Fruit fly (Drosophila melanogaster) whole organism, embryonic: ENCODE measurements around the gene MtnC.

Experiments
- Atf6 ChIP-seq: fragments of 200-800 bp; sonication (Bioruptor generic); IDR thresholded peaks from 2 replicates; pipeline ENCODE4 v1.3.6; 2022; ENCODE audit warnings: missing biosample characterization, missing genetic modification characterization
- Bdp1 ChIP-seq: fragments of 200-800 bp; sonication (Bioruptor generic); optimal IDR thresholded peaks from 3 replicates; lab custom pipeline; 2016; ENCODE audit warnings: missing biosample characterization, missing genetic modification characterization
- Bgb ChIP-seq: fragments of 200-800 bp; sonication (Bioruptor generic); IDR thresholded peaks from 2 replicates; pipeline ENCODE4 v1.3.6; 2022; ENCODE audit warnings: missing biosample characterization, missing genetic modification characterization; ENCODE audit not compliant: partially characterized antibody
- CG1024 ChIP-seq: fragments of 200-800 bp; sonication (Bioruptor generic); IDR thresholded peaks from 2 replicates; pipeline ENCODE4 v1.3.6; 2022; ENCODE audit warnings: missing biosample characterization, missing genetic modification characterization
- CG11560 ChIP-seq: fragments of 200-800 bp; sonication (Bioruptor generic); IDR thresholded peaks from 3 replicates; pipeline ENCODE4 v1.3.6; 2022; ENCODE audit warnings: missing biosample characterization, missing genetic modification characterization
- CG12104 ChIP-seq: fragments of 200-800 bp; sonication (Bioruptor generic); optimal IDR thresholded peaks from 3 replicates; lab custom pipeline; 2016; ENCODE audit warnings: missing biosample characterization, missing genetic modification characterization
- CG13296 ChIP-seq: fragments of 200-800 bp; sonication (Bioruptor generic); optimal IDR thresholded peaks from 3 replicates; lab custom pipeline; 2018; ENCODE audit warnings: missing biosample characterization, mild to moderate bottlenecking, missing genetic modification characterization
- CG14710 ChIP-seq: fragments of 200-800 bp; sonication (Bioruptor generic); optimal IDR thresholded peaks from 3 replicates; lab custom pipeline; 2019; ENCODE audit warnings: missing biosample characterization, mild to moderate bottlenecking, missing genetic modification characterization, moderate library complexity
- CG15479 ChIP-seq: fragments of 200-800 bp; sonication (Bioruptor generic); optimal IDR thresholded peaks from 3 replicates; lab custom pipeline; 2019; ENCODE audit warnings: missing biosample characterization, mild to moderate bottlenecking, missing genetic modification characterization, moderate library complexity
- CG18599 ChIP-seq: fragments of 200-800 bp; sonication (Bioruptor generic); optimal IDR thresholded peaks from 3 replicates; lab custom pipeline; 2017; ENCODE audit warnings: missing biosample characterization, missing genetic modification characterization, mild to moderate bottlenecking, moderate library complexity, missing genetic modification reagents
- CG2199 ChIP-seq: fragments of 200-800 bp; sonication (Bioruptor generic); IDR thresholded peaks from 3 replicates; pipeline ENCODE4 v1.3.6; 2022; ENCODE audit warnings: missing biosample characterization, missing genetic modification characterization
- CG2202 ChIP-seq: fragments of 200-800 bp; sonication (Bioruptor generic); optimal IDR thresholded peaks from 2 replicates; lab custom pipeline; 2018; ENCODE audit warnings: missing biosample characterization, mild to moderate bottlenecking, missing genetic modification characterization
- CG30403 ChIP-seq: fragments of 200-800 bp; sonication (Bioruptor generic); optimal IDR thresholded peaks from 3 replicates; lab custom pipeline; 2016; ENCODE audit warnings: missing biosample characterization, missing genetic modification characterization
- CG4707 ChIP-seq: fragments of 200-800 bp; sonication (Bioruptor generic); optimal IDR thresholded peaks from 2 replicates; lab custom pipeline; 2018; ENCODE audit warnings: missing biosample characterization, mild to moderate bottlenecking, missing genetic modification characterization, moderate library complexity
- CG5180 ChIP-seq: fragments of 200-800 bp; sonication (Bioruptor generic); optimal IDR thresholded peaks from 3 replicates; lab custom pipeline; 2017; ENCODE audit warnings: missing biosample characterization, missing genetic modification characterization, mild to moderate bottlenecking, moderate library complexity, missing genetic modification reagents
- CG6791 ChIP-seq: fragments of 200-800 bp; sonication (Bioruptor generic); IDR thresholded peaks from 3 replicates; pipeline ENCODE4 v1.3.6; 2022; ENCODE audit warnings: missing biosample characterization, missing genetic modification characterization; ENCODE audit not compliant: partially characterized antibody
- CG9727 ChIP-seq: fragments of 200-800 bp; sonication (Bioruptor generic); optimal IDR thresholded peaks from 3 replicates; lab custom pipeline; 2017; ENCODE audit warnings: missing biosample characterization, mild to moderate bottlenecking, missing genetic modification characterization
- CG9797 ChIP-seq: fragments of 200-800 bp; sonication (Bioruptor generic); optimal IDR thresholded peaks from 3 replicates; lab custom pipeline; 2018; ENCODE audit warnings: missing biosample characterization, mild to moderate bottlenecking, missing genetic modification characterization
- CG9817 ChIP-seq: fragments of 200-800 bp; sonication (Bioruptor generic); optimal IDR thresholded peaks from 2 replicates; lab custom pipeline; 2018; ENCODE audit warnings: missing biosample characterization, mild to moderate bottlenecking, missing genetic modification characterization, moderate library complexity
- Eip74EF ChIP-seq, 2 experiments: fragments of 200-800 bp in 1 of 2; fragments of >200 bp in 1 of 2; sonication (Bioruptor generic) in 1 of 2; optimal IDR thresholded peaks; 2 replicates each; lab custom pipeline; 2017 to 2019; ENCODE audit warnings: missing biosample characterization in 2 of 2, missing genetic modification characterization in 2 of 2, mild to moderate bottlenecking in 1 of 2, moderate library complexity in 1 of 2
- Elba2 ChIP-seq: fragments of 200-800 bp; sonication (Bioruptor generic); optimal IDR thresholded peaks from 3 replicates; lab custom pipeline; 2016; ENCODE audit warnings: missing biosample characterization, missing genetic modification characterization
- Fer1 ChIP-seq: fragments of 200-800 bp; sonication (Bioruptor generic); optimal IDR thresholded peaks from 2 replicates; lab custom pipeline; 2017; ENCODE audit warnings: missing biosample characterization, mild to moderate bottlenecking, missing genetic modification characterization
- Hr39 ChIP-seq: fragments of >200 bp; optimal IDR thresholded peaks from 2 replicates; lab custom pipeline; 2017
- Kr ChIP-seq: fragments of 200-800 bp; sonication (Bioruptor generic); optimal IDR thresholded peaks from 2 replicates; lab custom pipeline; 2017; ENCODE audit warnings: missing biosample characterization, mild to moderate bottlenecking, missing genetic modification characterization
- Max ChIP-seq: fragments of 200-800 bp; sonication (Bioruptor generic); optimal IDR thresholded peaks from 2 replicates; lab custom pipeline; 2016; ENCODE audit warnings: missing biosample characterization, mild to moderate bottlenecking, missing genetic modification characterization
- Mes4 ChIP-seq: fragments of 200-800 bp; sonication (Bioruptor generic); optimal IDR thresholded peaks from 2 replicates; lab custom pipeline; 2016; ENCODE audit warnings: missing biosample characterization, missing genetic modification characterization
- NFAT ChIP-seq: fragments of 200-800 bp; sonication (Bioruptor generic); IDR thresholded peaks from 2 replicates; pipeline ENCODE4 v1.3.6; 2022; ENCODE audit warnings: missing biosample characterization, missing genetic modification characterization
- al ChIP-seq: fragments of 200-800 bp; sonication (Bioruptor generic); IDR thresholded peaks from 2 replicates; pipeline ENCODE4 v1.3.6; 2022; ENCODE audit warnings: missing biosample characterization, missing genetic modification characterization
- dan ChIP-seq: fragments of 200-800 bp; sonication (Bioruptor generic); IDR thresholded peaks from 2 replicates; pipeline ENCODE4 v1.3.6; 2022; ENCODE audit warnings: missing biosample characterization, missing genetic modification characterization
- emc ChIP-seq: fragments of 200-800 bp; sonication (Bioruptor generic); optimal IDR thresholded peaks from 2 replicates; lab custom pipeline; 2016; ENCODE audit warnings: missing biosample characterization, missing genetic modification characterization
- esg ChIP-seq: fragments of 200-800 bp; sonication (Bioruptor generic); conservative IDR thresholded peaks from 2 replicates; pipeline ENCODE4 v1.3.6; 2022; ENCODE audit warnings: missing biosample characterization, missing genetic modification characterization
- gcm ChIP-seq: fragments of 200-800 bp; sonication (Bioruptor generic); optimal IDR thresholded peaks from 2 replicates; lab custom pipeline; 2019; ENCODE audit warnings: missing biosample characterization, mild to moderate bottlenecking, missing genetic modification characterization, moderate library complexity
- gt ChIP-seq: fragments of 200-800 bp; sonication (Bioruptor generic); IDR thresholded peaks from 2 replicates; pipeline ENCODE4 v1.3.6; 2022; ENCODE audit warnings: missing biosample characterization, missing genetic modification characterization
- jigr1 ChIP-seq: fragments of 200-800 bp; sonication (Bioruptor generic); IDR thresholded peaks from 3 replicates; pipeline ENCODE4 v1.3.6; 2022; ENCODE audit warnings: missing biosample characterization, missing genetic modification characterization
- kni ChIP-seq: fragments of 200-800 bp; sonication (Bioruptor generic); optimal IDR thresholded peaks from 3 replicates; lab custom pipeline; 2017; ENCODE audit warnings: mild to moderate bottlenecking, missing biosample characterization, missing genetic modification reagents, missing genetic modification characterization
- knrl ChIP-seq: fragments of 200-800 bp; sonication (Bioruptor generic); IDR thresholded peaks from 3 replicates; pipeline ENCODE4 v1.3.6; 2022; ENCODE audit warnings: missing biosample characterization, missing genetic modification characterization; ENCODE audit not compliant: partially characterized antibody
- nau ChIP-seq: fragments of 200-800 bp; sonication (Bioruptor generic); optimal IDR thresholded peaks from 3 replicates; lab custom pipeline; 2017; ENCODE audit warnings: missing biosample characterization, mild to moderate bottlenecking, missing genetic modification characterization, missing genetic modification reagents
- nmo ChIP-seq: fragments of 200-800 bp; sonication (Bioruptor generic); optimal IDR thresholded peaks from 2 replicates; lab custom pipeline; 2018; ENCODE audit warnings: missing biosample characterization, mild to moderate bottlenecking, missing genetic modification characterization, moderate library complexity
- oc ChIP-seq: fragments of 200-800 bp; sonication (Bioruptor generic); optimal IDR thresholded peaks from 2 replicates; lab custom pipeline; 2018; ENCODE audit warnings: missing biosample characterization, mild to moderate bottlenecking, missing genetic modification characterization, moderate library complexity
- otp ChIP-seq: fragments of 200-800 bp; sonication (Bioruptor generic); IDR thresholded peaks from 3 replicates; pipeline ENCODE4, ENCODE4 v1.3.6; 2022; ENCODE audit warnings: missing biosample characterization, missing genetic modification characterization
- p53 ChIP-seq: fragments of 200-800 bp; sonication (Bioruptor generic); optimal IDR thresholded peaks from 2 replicates; lab custom pipeline; 2016; ENCODE audit warnings: missing biosample characterization, missing genetic modification characterization
- pfk ChIP-seq: fragments of 200-800 bp; sonication (Bioruptor generic); optimal IDR thresholded peaks from 2 replicates; lab custom pipeline; 2018; ENCODE audit warnings: missing biosample characterization, mild to moderate bottlenecking, missing genetic modification characterization, moderate library complexity
- scrt ChIP-seq: fragments of 200-800 bp; sonication (Bioruptor generic); optimal IDR thresholded peaks from 2 replicates; lab custom pipeline; 2018; ENCODE audit warnings: missing biosample characterization, mild to moderate bottlenecking, missing genetic modification characterization, moderate library complexity
- shn ChIP-seq: fragments of 200-800 bp; sonication (Bioruptor generic); optimal IDR thresholded peaks from 3 replicates; lab custom pipeline; 2016; ENCODE audit warnings: missing biosample characterization, missing genetic modification characterization
- sqz ChIP-seq: fragments of 200-800 bp; sonication (Bioruptor generic); optimal IDR thresholded peaks from 3 replicates; lab custom pipeline; 2018; ENCODE audit warnings: missing biosample characterization, mild to moderate bottlenecking, missing genetic modification characterization
- sr ChIP-seq: fragments of 200-800 bp; sonication (Bioruptor generic); IDR thresholded peaks from 3 replicates; pipeline ENCODE4 v1.3.6; 2022; ENCODE audit warnings: missing biosample characterization, missing genetic modification characterization
- yki ChIP-seq: fragments of >200 bp; optimal IDR thresholded peaks from 3 replicates; lab custom pipeline; 2018
- zf30C ChIP-seq: fragments of 200-800 bp; sonication (Bioruptor generic); optimal IDR thresholded peaks from 3 replicates; lab custom pipeline; 2018; ENCODE audit warnings: missing biosample characterization, mild to moderate bottlenecking, missing genetic modification characterization

MtnC gene

DNA sequence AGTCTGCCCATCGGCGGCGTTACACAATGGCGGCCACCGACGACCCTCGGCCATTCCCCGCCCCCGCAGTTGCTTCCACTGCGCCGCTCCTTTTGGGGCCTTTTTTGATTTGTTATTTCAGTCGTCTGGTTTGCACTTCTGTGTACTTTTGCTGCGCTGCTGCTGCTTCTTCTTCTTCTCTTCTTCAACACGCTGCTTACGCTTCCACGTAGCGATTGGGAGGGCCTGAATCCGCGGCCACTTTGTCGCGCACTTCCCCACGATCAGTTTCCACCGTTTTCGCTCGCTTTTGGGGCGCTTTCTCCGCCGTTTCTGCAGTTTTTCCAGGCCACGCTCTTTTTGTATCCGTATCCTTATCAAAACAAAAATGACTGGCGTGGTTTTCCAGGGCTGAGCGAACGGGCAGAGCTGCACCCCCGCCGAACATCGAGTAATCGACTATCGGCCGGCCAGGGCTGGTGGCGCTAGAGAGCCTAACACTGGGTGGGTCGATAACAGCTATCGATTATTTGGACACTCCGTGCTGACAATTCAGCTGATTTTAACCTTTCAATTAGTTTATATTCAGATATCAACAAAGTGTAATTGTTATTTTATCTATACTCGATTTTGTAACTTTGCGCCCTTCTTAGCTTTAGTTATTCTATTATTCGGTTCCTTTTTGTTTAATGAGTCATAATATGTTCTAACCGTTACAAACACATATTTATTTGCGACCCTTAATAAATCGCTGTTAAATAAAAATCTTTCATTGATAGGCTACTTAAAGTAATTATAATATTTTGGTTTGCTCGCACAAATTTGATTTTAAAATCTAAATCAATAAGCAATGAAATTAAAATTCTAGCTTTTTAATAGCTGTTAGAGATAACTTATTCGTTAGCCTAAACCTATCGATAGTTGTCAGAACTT lies 32.3 kb upstream of the MtnC start, which contains the start of the genes CG4360 and Sirt2 (continued):
- TF ChIP-seq zf30C (no peak), CG9797 (peak; percentile 22), CG13296 (GFP tag; lab: Kevin White, UChicago) (no peak), p53 (GFP tag; lab: Kevin White, UChicago) (no peak), CG18599 (GFP tag; lab: Kevin White, UChicago) (no peak), Bgb (GFP tag; lab: Robert Waterston, UW) (peak; percentile 93), CG2199 (no peak), CG9727 (GFP tag; lab: Kevin White, UChicago) (peak; percentile 42), Max (peak; percentile 76), Mes4 (GFP tag; lab: Kevin White, UChicago) (no peak), nau (GFP tag; lab: Kevin White, UChicago) (no peak), Kr (no peak), CG6791 (GFP tag; lab: Robert Waterston, UW) (peak; percentile 93), CG15479 (GFP tag; lab: Kevin White, UChicago) (no peak), sr (0 out of 3 replicates have a peak, but pooled peaks have one; percentile 30), esg (GFP tag; lab: Robert Waterston, UW) (no peak), scrt (no peak), emc (GFP tag; lab: Kevin White, UChicago) (peak; percentile 26), CG4707 (GFP tag; lab: Kevin White, UChicago) (no peak), Eip74EF (GFP tag; optimal IDR thresholded peaks at IDR 0.05; lab: Kevin White, UChicago) (no peak), otp (0 out of 3 replicates have a peak, but pooled peaks have one; percentile 33), NFAT (GFP tag; lab: Robert Waterston, UW) (peak; percentile 36; the same call in 1 of the 2 replicates), sqz (GFP tag; lab: Kevin White, UChicago) (no peak), yki (no peak), CG11560 (tag; lab: Robert Waterston, UW) (peak; percentile 96), shn (GFP tag; lab: Kevin White, UChicago) (peak; percentile 47), CG12104 (GFP tag; lab: Kevin White, UChicago) (peak; percentile 20), CG14710 (peak; percentile 50), Atf6 (peak; percentile 46; the same call in 1 of the 2 replicates), Hr39 (no peak), knrl (GFP tag; lab: Robert Waterston, UW) (peak; percentile 83; the same call in 2 of the 3 replicates), Bdp1 (GFP tag; lab: Kevin White, UChicago) (peak; percentile 42), jigr1 (GFP tag; lab: Robert Waterston, UW) (no peak), CG9817 (tag; lab: Kevin White, UChicago) (peak; percentile 35), gt (GFP tag; lab: Robert Waterston, UW) (0 out of 2 replicates have a peak, but pooled peaks have one; percentile 6), kni (no peak), nmo (GFP tag; lab: Kevin White, UChicago) (peak; percentile 70), gcm (GFP tag; lab: Kevin White, UChicago) (peak; percentile 15), oc (tag; lab: Kevin White, UChicago) (no peak), pfk (GFP tag; lab: Kevin White, UChicago) (no peak), CG1024 (GFP tag; lab: Robert Waterston, UW) (peak; percentile 25), Elba2 (peak; percentile 50), CG30403 (GFP tag; lab: Kevin White, UChicago) (peak; percentile 59), dan (GFP tag; lab: Robert Waterston, UW) (no peak), CG5180 (GFP tag; lab: Kevin White, UChicago) (no peak), Fer1 (GFP tag; lab: Kevin White, UChicago) (peak; percentile 54), al (GFP tag; lab: Robert Waterston, UW) (peak; percentile 50), CG2202 (tag; lab: Kevin White, UChicago) (no peak)
